Fruit fly (Drosophila melanogaster): ENCODE data around the gene CG17298.

The CG17298 gene

dm6 chr3R:21269923-21270322 is 13.1 kb upstream of the CG17298 start, which contains the start of the genes AP-2sigma and Idi (continued):
- peak; percentile 23; the same call in 1 of the 3 replicates for TF ChIP-seq Mrtf (GFP tag; IDR thresholded peaks at IDR 0.05)
- TF ChIP-seq esg (GFP tag; conservative IDR thresholded peaks at IDR 0.05) = no peak
- TF ChIP-seq gfzf (GFP tag; optimal IDR thresholded peaks at IDR 0.05) = peak; percentile 17
- TF ChIP-seq CG31441 (GFP tag; IDR thresholded peaks at IDR 0.05) = 0 out of 2 replicates have a peak, but pooled peaks have one; percentile 16
- TF ChIP-seq YL-1 (GFP tag; optimal IDR thresholded peaks at IDR 0.05) = peak; percentile 92
- TF ChIP-seq CG32772 (GFP tag; IDR thresholded peaks at IDR 0.05) = no peak
- TF ChIP-seq Sin3A (optimal IDR thresholded peaks at IDR 0.05) = peak; percentile 44
- peak; percentile 9 for TF ChIP-seq CG3065 (GFP tag; optimal IDR thresholded peaks at IDR 0.05)
- TF ChIP-seq tll (GFP tag; optimal IDR thresholded peaks at IDR 0.05) = no peak
- TF ChIP-seq CG14710 (tag; optimal IDR thresholded peaks at IDR 0.05) = peak; percentile 52
- TF ChIP-seq Sry-β (GFP tag; optimal IDR thresholded peaks at IDR 0.05) = peak; percentile 22
- TF ChIP-seq CG6854 (GFP tag; optimal IDR thresholded peaks at IDR 0.05) = no peak
- peak; percentile 7 for TF ChIP-seq btn (GFP tag; optimal IDR thresholded peaks at IDR 0.05)
- TF ChIP-seq CG9437 (GFP tag; optimal IDR thresholded peaks at IDR 0.05) = peak; percentile 55
- TF ChIP-seq zfh1 (GFP tag; IDR thresholded peaks at IDR 0.05) = peak; percentile 55; the same call in 1 of the 3 replicates
- no peak for TF ChIP-seq Jarid2 (GFP tag; optimal IDR thresholded peaks at IDR 0.05)
- TF ChIP-seq bsh (GFP tag; optimal IDR thresholded peaks at IDR 0.05) = peak in 1 of 2 experiments; percentile 25
- no peak for TF ChIP-seq tap (tag; optimal IDR thresholded peaks at IDR 0.05)
- no peak for TF ChIP-seq rib (GFP tag; IDR thresholded peaks at IDR 0.05)
- TF ChIP-seq NfI (GFP tag; optimal IDR thresholded peaks at IDR 0.05) = peak; percentile 20
- peak; percentile 51 for TF ChIP-seq CG34224 (GFP tag; IDR thresholded peaks at IDR 0.05; ENCODE audit: partially characterized antibody)
- no peak for TF ChIP-seq stc (GFP tag; IDR thresholded peaks at IDR 0.05)
- TF ChIP-seq CG12744 (GFP tag; optimal IDR thresholded peaks at IDR 0.05) = no peak
- TF ChIP-seq Myb (GFP tag; optimal IDR thresholded peaks at IDR 0.05) = peak; percentile 29
- TF ChIP-seq Bgb (GFP tag; IDR thresholded peaks at IDR 0.05; ENCODE audit: partially characterized antibody) = peak; percentile 37
- peak; percentile 11 for TF ChIP-seq NC2α (GFP tag; optimal IDR thresholded peaks at IDR 0.05)
- no peak for TF ChIP-seq eve (GFP tag; optimal IDR thresholded peaks at IDR 0.05)
- TF ChIP-seq zen (tag; optimal IDR thresholded peaks at IDR 0.05) = peak; percentile 55
- peak; percentile 63 for TF ChIP-seq CHES-1-like (GFP tag; optimal IDR thresholded peaks at IDR 0.05)
- TF ChIP-seq Sry-δ (GFP tag; optimal IDR thresholded peaks at IDR 0.05) = peak; percentile 52
- TF ChIP-seq dysf (GFP tag; IDR thresholded peaks at IDR 0.05) = no peak
- TF ChIP-seq Rfx (GFP tag; IDR thresholded peaks at IDR 0.05) = peak; percentile 69
- TF ChIP-seq CG1603 (tag; optimal IDR thresholded peaks at IDR 0.05) = peak; percentile 75
- peak; percentile 55 for TF ChIP-seq vvl (GFP tag; IDR thresholded peaks at IDR 0.05)
- peak; percentile 26 for TF ChIP-seq kni (GFP tag; optimal IDR thresholded peaks at IDR 0.05)
- TF ChIP-seq CG3726 (GFP tag; IDR thresholded peaks at IDR 0.05) = no peak
- TF ChIP-seq CG4360 (GFP tag; IDR thresholded peaks at IDR 0.05) = peak; percentile 36
- peak; percentile 35 for TF ChIP-seq CG10431 (GFP tag; optimal IDR thresholded peaks at IDR 0.05)
- peak; percentile 69 for TF ChIP-seq phol (tag; optimal IDR thresholded peaks at IDR 0.05)
- TF ChIP-seq CG14014 (GFP tag; IDR thresholded peaks at IDR 0.05) = 0 out of 2 replicates have a peak, but pooled peaks have one; percentile 24
- no peak for TF ChIP-seq CG30431 (GFP tag; optimal IDR thresholded peaks at IDR 0.05)
- TF ChIP-seq sug (tag; optimal IDR thresholded peaks at IDR 0.05) = peak; percentile 26
- TF ChIP-seq CG8359 (GFP tag; optimal IDR thresholded peaks at IDR 0.05; ENCODE audit: borderline replicate concordance) = no peak
- peak; percentile 52 for TF ChIP-seq Xbp1 (GFP tag; optimal IDR thresholded peaks at IDR 0.05)
- no peak for TF ChIP-seq Side (GFP tag; optimal IDR thresholded peaks at IDR 0.05)
- TF ChIP-seq CG7928 (GFP tag; optimal IDR thresholded peaks at IDR 0.05) = peak; percentile 94
- TF ChIP-seq CG3995 (GFP tag; optimal IDR thresholded peaks at IDR 0.05) = peak; percentile 76
- TF ChIP-seq Doc2 (GFP tag; IDR thresholded peaks at IDR 0.05) = no peak
- peak; percentile 24; the same call in 1 of the 3 replicates for TF ChIP-seq croc (GFP tag; conservative IDR thresholded peaks at IDR 0.05)
- 0 out of 3 replicates have a peak, but pooled peaks have one; percentile 45 for TF ChIP-seq Opbp (GFP tag; IDR thresholded peaks at IDR 0.05; ENCODE audit: partially characterized antibody)
- TF ChIP-seq disco-r (GFP tag; optimal IDR thresholded peaks at IDR 0.05) = peak; percentile 37

Data from whole organism, embryonic.